Worm (Caenorhabditis elegans) whole organism, young adult: ENCODE data around the gene F18E9.1.

ENCODE experiments used
- hlh-26 ChIP-seq: fragments of 200-800 bp; sonication (Bioruptor generic); conservative IDR thresholded peaks from 2 replicates; pipeline ENCODE4 v1.3.6; 2022; ENCODE audit warnings: missing genetic modification reagents, missing genetic modification characterization, missing compliant biosample characterization
- unc-130 ChIP-seq: sonication (generic microtip); optimal IDR thresholded peaks from 2 replicates; lab custom pipeline; 2016; ENCODE audit warnings: missing genetic modification reagents, missing genetic modification characterization, missing compliant biosample characterization
- ztf-3 ChIP-seq: fragments of 200-800 bp; sonication (Bioruptor generic); optimal IDR thresholded peaks from 2 replicates; lab custom pipeline; 2018; ENCODE audit warnings: mild to moderate bottlenecking, missing genetic modification characterization, missing compliant biosample characterization

DNA sequence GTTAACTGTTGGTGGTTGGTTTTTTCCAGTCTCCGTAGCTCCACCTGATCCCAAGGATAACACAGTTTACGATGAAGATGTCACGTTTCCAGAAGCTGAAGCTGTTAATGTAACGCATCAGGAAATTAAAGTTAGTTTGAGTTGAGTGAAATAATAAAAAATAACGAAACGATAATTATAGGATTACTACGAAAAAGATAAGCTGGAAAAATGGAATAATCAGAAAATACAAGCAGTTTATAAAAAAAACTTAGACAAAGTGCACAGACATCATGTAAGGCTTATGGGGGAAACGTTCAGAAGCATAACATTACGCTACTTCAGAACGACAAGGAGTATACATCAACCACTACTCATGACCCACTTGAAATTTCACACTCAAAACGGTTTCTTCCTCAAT is 19.9 kb upstream of the F18E9.1 start, which contains the start of gene F18E9.8:
- no peak for TF ChIP-seq hlh-26
- TF ChIP-seq unc-130 (GFP tag; lab: Kevin White, UChicago) = no peak
- TF ChIP-seq ztf-3 (GFP tag; lab: Kevin White, UChicago) = no peak
